Worm (Caenorhabditis elegans): Measurements from ENCODE around the gene F32D8.5.
A peak's percentile ranks its signal among the peaks of the same experiment; 100 is the strongest.

The F32D8.5 gene

DNA sequence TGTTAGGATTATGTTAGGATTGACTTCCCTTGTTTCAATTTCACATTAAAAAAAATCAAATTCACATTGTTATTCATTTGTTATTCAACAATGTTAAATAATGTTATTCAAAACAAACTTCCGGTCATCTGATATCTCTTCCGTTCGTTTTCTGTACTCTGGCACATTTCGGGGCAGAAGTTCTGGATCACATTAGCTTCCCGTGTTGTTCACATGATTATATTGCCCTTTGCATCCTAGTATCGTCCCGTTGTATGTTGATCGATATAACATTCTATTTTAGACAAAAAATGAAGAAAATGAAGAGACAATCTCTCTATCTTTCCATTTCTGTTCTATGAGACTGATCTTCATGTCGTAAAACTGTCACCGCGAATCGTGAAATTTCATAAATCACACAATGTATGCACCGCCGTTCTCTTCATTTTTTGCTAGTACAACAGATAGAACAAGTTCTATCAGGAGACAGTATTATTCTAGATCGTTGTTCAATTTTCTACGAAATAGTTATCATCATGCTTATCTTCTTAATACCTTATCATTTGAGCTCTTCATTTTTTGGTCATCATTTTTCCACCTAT lies 45.5 kb downstream of the F32D8.5 start (continued):
- no peak for TF ChIP-seq ZK546.5 (tag; optimal IDR thresholded peaks at IDR 0.05)
- TF ChIP-seq eor-1 (tag; optimal IDR thresholded peaks at IDR 0.05) = no peak
- no peak for TF ChIP-seq lin-15B (tag; optimal IDR thresholded peaks at IDR 0.05)
- TF ChIP-seq ceh-82 (tag; optimal IDR thresholded peaks at IDR 0.05) = no peak
- no peak for TF ChIP-seq tbx-2 (tag; optimal IDR thresholded peaks at IDR 0.05)
- TF ChIP-seq nfya-1 (tag; optimal IDR thresholded peaks at IDR 0.05; ENCODE audit: insufficient read depth) = no peak

DNA sequence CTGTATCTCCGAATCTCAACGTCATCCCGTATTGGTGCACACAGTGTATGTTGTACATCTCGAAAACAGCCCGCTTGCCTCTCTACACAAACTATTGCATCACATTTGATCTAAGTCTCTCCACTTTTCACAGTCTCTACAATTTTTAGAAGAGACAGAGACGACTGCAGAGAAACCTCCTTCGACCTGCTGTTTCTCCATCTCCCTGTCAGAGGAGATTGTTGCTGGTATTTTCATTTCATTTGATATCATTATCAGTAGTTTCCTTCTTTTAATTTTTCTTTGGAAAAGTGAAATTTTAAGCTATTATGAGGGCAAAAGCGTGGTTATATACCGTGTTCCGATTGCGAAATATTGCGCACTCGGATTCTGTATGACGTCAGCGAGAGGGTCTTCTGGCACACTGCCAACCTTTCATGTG lies 46.0 kb downstream of the F32D8.5 start:
- peak; percentile 75 for TF ChIP-seq ama-1 (optimal IDR thresholded peaks at IDR 0.05)
- peak; percentile 19 for TF ChIP-seq nhr-25 (tag; optimal IDR thresholded peaks at IDR 0.05)
- TF ChIP-seq ceh-28 (tag; optimal IDR thresholded peaks at IDR 0.05) = peak; percentile 50
- TF ChIP-seq ztf-11 (tag; optimal IDR thresholded peaks at IDR 0.05) = no peak
- no peak for TF ChIP-seq ZK546.5 (tag; optimal IDR thresholded peaks at IDR 0.05)
- peak; percentile 36 for TF ChIP-seq unc-62 (GFP tag; optimal IDR thresholded peaks at IDR 0.05)
- TF ChIP-seq daf-12 (tag; optimal IDR thresholded peaks at IDR 0.05) = no peak
- peak; percentile 60 for TF ChIP-seq pha-4 (tag; optimal IDR thresholded peaks at IDR 0.05)
- TF ChIP-seq snpc-4 (tag; optimal IDR thresholded peaks at IDR 0.05) = peak; percentile 39
- TF ChIP-seq lin-15B (tag; optimal IDR thresholded peaks at IDR 0.05) = peak; percentile 35
- TF ChIP-seq ceh-9 (tag; optimal IDR thresholded peaks at IDR 0.05) = no peak
- TF ChIP-seq lsy-12 (tag; optimal IDR thresholded peaks at IDR 0.05) = no peak
- no peak for TF ChIP-seq eor-1 (tag; optimal IDR thresholded peaks at IDR 0.05)
- TF ChIP-seq zag-1 (tag; optimal IDR thresholded peaks at IDR 0.05) = no peak
- TF ChIP-seq nhr-43 (tag; optimal IDR thresholded peaks at IDR 0.05; ENCODE audit: poor library complexity, severe bottlenecking) = peak; percentile 44
- TF ChIP-seq ztf-4 (tag; optimal IDR thresholded peaks at IDR 0.05) = no peak
- no peak for TF ChIP-seq fos-1 (tag; optimal IDR thresholded peaks at IDR 0.05)
- peak; percentile 94 for TF ChIP-seq elt-2 (tag; optimal IDR thresholded peaks at IDR 0.05)
- TF ChIP-seq nhr-23 (tag; optimal IDR thresholded peaks at IDR 0.05) = peak; percentile 60
- peak; percentile 39 for TF ChIP-seq skn-1 (tag; optimal IDR thresholded peaks at IDR 0.05)
- peak; percentile 70 for TF ChIP-seq hmg-11 (tag; optimal IDR thresholded peaks at IDR 0.05)
- TF ChIP-seq fkh-2 (tag; optimal IDR thresholded peaks at IDR 0.05) = no peak
- TF ChIP-seq R02D3.7 (tag; optimal IDR thresholded peaks at IDR 0.05) = peak; percentile 26
- TF ChIP-seq sea-2 (GFP tag; optimal IDR thresholded peaks at IDR 0.05) = no peak
- peak; percentile 32 for TF ChIP-seq fkh-10 (GFP tag; optimal IDR thresholded peaks at IDR 0.05)
- TF ChIP-seq nhr-237 (tag; optimal IDR thresholded peaks at IDR 0.05) = no peak
- TF ChIP-seq nfya-1 (tag; optimal IDR thresholded peaks at IDR 0.05; ENCODE audit: insufficient read depth) = peak; percentile 76
- TF ChIP-seq pqm-1 (tag; optimal IDR thresholded peaks at IDR 0.05) = peak; percentile 88
- no peak for TF ChIP-seq unc-39 (tag; optimal IDR thresholded peaks at IDR 0.05)
- peak; percentile 58 for TF ChIP-seq elt-1 (tag; optimal IDR thresholded peaks at IDR 0.05)
- TF ChIP-seq egl-27 (tag; optimal IDR thresholded peaks at IDR 0.05) = peak; percentile 31
- no peak for TF ChIP-seq aly-2 (tag; optimal IDR thresholded peaks at IDR 0.05)
- peak; percentile 20 for TF ChIP-seq nhr-76 (tag; optimal IDR thresholded peaks at IDR 0.05)
- peak; percentile 44 for TF ChIP-seq jun-1 (tag; optimal IDR thresholded peaks at IDR 0.05)

DNA sequence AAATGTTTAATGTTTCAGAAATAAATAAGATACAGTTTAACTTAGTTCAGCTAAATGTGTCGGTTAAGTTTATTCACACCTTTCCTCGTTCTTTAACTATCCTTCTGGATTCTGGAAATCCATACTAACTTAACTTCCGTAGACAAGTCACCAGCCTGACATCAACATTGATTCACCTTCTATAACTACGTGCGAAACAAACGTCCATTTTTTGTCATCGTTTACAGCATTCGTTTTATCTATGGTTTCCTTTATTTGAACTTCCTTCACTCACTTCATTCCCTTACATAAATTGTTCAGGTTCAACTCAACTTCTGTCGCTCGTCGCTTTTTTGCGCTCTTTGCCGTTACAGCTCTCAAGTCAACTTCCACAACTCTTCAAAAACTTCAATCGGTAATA lies 46.5 kb downstream of the F32D8.5 start, which contains the start of gene F17C11.26:
Gene F17C11.26, plus strand, starts transcription at position 301 of the 400 bp plus-strand sequence.
- TF ChIP-seq nhr-12 (tag; optimal IDR thresholded peaks at IDR 0.05) (no peak), aly-2 (tag; optimal IDR thresholded peaks at IDR 0.05) (no peak), ceh-28 (tag; optimal IDR thresholded peaks at IDR 0.05) (no peak), lsy-12 (tag; optimal IDR thresholded peaks at IDR 0.05) (no peak), ztf-4 (tag; optimal IDR thresholded peaks at IDR 0.05) (no peak)

DNA sequence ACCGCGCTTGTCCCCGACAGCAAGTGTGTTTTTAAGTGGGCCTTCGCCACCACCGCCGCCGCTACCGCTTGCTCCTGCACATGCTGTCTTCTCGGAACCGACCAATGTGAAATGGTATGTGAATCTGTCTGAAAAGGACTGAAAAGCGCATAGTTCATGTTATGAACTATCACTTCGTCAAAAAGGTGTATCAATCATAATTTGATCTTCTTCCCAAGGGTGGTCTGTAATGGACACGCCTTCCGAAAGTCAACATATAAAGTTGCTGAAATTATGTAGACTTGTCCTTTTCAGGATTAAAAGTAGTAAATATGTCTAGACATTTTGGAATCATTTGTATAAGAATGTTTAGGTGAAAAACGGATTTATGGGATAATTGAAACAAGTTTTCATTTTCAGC lies 47.6 kb downstream of the F32D8.5 start, which contains the start of gene zip-9:
Gene zip-9, plus strand, starts transcription at position 301 of the 400 bp plus-strand sequence.
- TF ChIP-seq unc-39 (tag; optimal IDR thresholded peaks at IDR 0.05) (no peak), nhr-77 (tag; optimal IDR thresholded peaks at IDR 0.05) (no peak), nhr-67 (tag; optimal IDR thresholded peaks at IDR 0.05) (no peak), nhr-12 (tag; optimal IDR thresholded peaks at IDR 0.05) (no peak), nhr-237 (tag; optimal IDR thresholded peaks at IDR 0.05) (no peak), unc-62 (GFP tag; optimal IDR thresholded peaks at IDR 0.05) (no peak), mdl-1 (tag; optimal IDR thresholded peaks at IDR 0.05) (no peak), ztf-4 (tag; optimal IDR thresholded peaks at IDR 0.05) (no peak), ztf-11 (tag; optimal IDR thresholded peaks at IDR 0.05) (no peak), skn-1 (tag; optimal IDR thresholded peaks at IDR 0.05) (no peak), eor-1 (tag; optimal IDR thresholded peaks at IDR 0.05) (no peak), snpc-4 (tag; optimal IDR thresholded peaks at IDR 0.05) (no peak), nhr-23 (tag; optimal IDR thresholded peaks at IDR 0.05) (no peak), elt-1 (tag; optimal IDR thresholded peaks at IDR 0.05) (no peak)

All from whole organism, L3 larva.